Worm (Caenorhabditis elegans) whole organism, L3 larva: ENCODE data around the gene mbf-1.

Experiments used
- R02D3.7 ChIP-seq: fragments of 150-350 bp; optimal IDR thresholded peaks from 2 replicates; lab custom pipeline; 2014; ENCODE audit warnings: missing biosample characterization, missing genetic modification characterization
- ama-1 ChIP-seq: fragments of 150-350 bp; optimal IDR thresholded peaks from 2 replicates; lab custom pipeline; 2018
- ceh-16 ChIP-seq: sonication (generic microtip); optimal IDR thresholded peaks from 2 replicates; lab custom pipeline; 2017; ENCODE audit warnings: missing biosample characterization, missing genetic modification characterization
- ceh-82 ChIP-seq: fragments of 150-350 bp; optimal IDR thresholded peaks from 2 replicates; lab custom pipeline; 2014; ENCODE audit warnings: missing biosample characterization, missing genetic modification characterization
- ceh-9 ChIP-seq: sonication (generic microtip); optimal IDR thresholded peaks from 2 replicates; lab custom pipeline; 2018; ENCODE audit warnings: missing biosample characterization, missing genetic modification characterization
- daf-12 ChIP-seq: fragments of 150-350 bp; optimal IDR thresholded peaks from 2 replicates; lab custom pipeline; 2014; ENCODE audit warnings: missing biosample characterization, missing genetic modification reagents, missing genetic modification characterization
- egl-5 ChIP-seq: fragments of 150-350 bp; optimal IDR thresholded peaks from 2 replicates; lab custom pipeline; 2017; ENCODE audit warnings: missing biosample characterization, missing genetic modification reagents, missing genetic modification characterization, inconsistent platforms
- elt-1 ChIP-seq: fragments of 150-350 bp; optimal IDR thresholded peaks from 2 replicates; lab custom pipeline; 2014; ENCODE audit warnings: missing biosample characterization, missing genetic modification characterization
- elt-2 ChIP-seq: sonication (generic microtip); optimal IDR thresholded peaks from 2 replicates; lab custom pipeline; 2016; ENCODE audit warnings: missing genetic modification reagents, mild to moderate bottlenecking, missing genetic modification characterization, missing compliant biosample characterization
- elt-3 ChIP-seq, 3 experiments: fragments of 150-350 bp in 1 of 3; sonication (generic microtip) in 2 of 3; optimal IDR thresholded peaks; 2 replicates in 2 of 3; 4 replicates in 1 of 3; lab custom pipeline; 2014 to 2017; ENCODE audit warnings: missing biosample characterization in 3 of 3, missing genetic modification characterization in 3 of 3
- fkh-10 ChIP-seq: sonication (generic microtip); optimal IDR thresholded peaks from 2 replicates; lab custom pipeline; 2017; ENCODE audit warnings: missing biosample characterization, missing genetic modification reagents, missing genetic modification characterization
- fkh-2 ChIP-seq: fragments of 150-350 bp; optimal IDR thresholded peaks from 2 replicates; lab custom pipeline; 2014; ENCODE audit warnings: missing biosample characterization, missing genetic modification reagents, missing genetic modification characterization
- hmg-11 ChIP-seq: sonication (generic microtip); optimal IDR thresholded peaks from 2 replicates; lab custom pipeline; 2016; ENCODE audit warnings: missing genetic modification characterization, missing compliant biosample characterization
- jun-1 ChIP-seq: fragments of 150-350 bp; optimal IDR thresholded peaks from 2 replicates; lab custom pipeline; 2014; ENCODE audit warnings: missing biosample characterization, missing genetic modification reagents, missing genetic modification characterization
- lin-15B ChIP-seq: fragments of 150-350 bp; optimal IDR thresholded peaks from 2 replicates; lab custom pipeline; 2014; ENCODE audit warnings: missing biosample characterization, missing genetic modification characterization
- lin-39 ChIP-seq: fragments of 150-350 bp; optimal IDR thresholded peaks from 2 replicates; lab custom pipeline; 2018; ENCODE audit warnings: missing biosample characterization, missing genetic modification reagents, missing genetic modification characterization
- lsy-12 ChIP-seq: sonication (generic microtip); optimal IDR thresholded peaks from 2 replicates; lab custom pipeline; 2016; ENCODE audit warnings: mild to moderate bottlenecking, missing genetic modification characterization, missing compliant biosample characterization
- mml-1 ChIP-seq: fragments of 150-350 bp; sonication (generic microtip); optimal IDR thresholded peaks from 3 replicates; lab custom pipeline; 2014; ENCODE audit warnings: missing biosample characterization, missing genetic modification characterization
- nhr-11 ChIP-seq: fragments of 150-350 bp; optimal IDR thresholded peaks from 2 replicates; lab custom pipeline; 2014; ENCODE audit warnings: missing biosample characterization, missing genetic modification characterization
- nhr-12 ChIP-seq: fragments of 150-350 bp; optimal IDR thresholded peaks from 2 replicates; lab custom pipeline; 2014; ENCODE audit warnings: missing biosample characterization, missing genetic modification characterization
- nhr-237 ChIP-seq: fragments of 150-350 bp; optimal IDR thresholded peaks from 2 replicates; lab custom pipeline; 2014; ENCODE audit warnings: missing biosample characterization, missing genetic modification characterization
- nhr-25 ChIP-seq: sonication (generic microtip); optimal IDR thresholded peaks from 2 replicates; lab custom pipeline; 2017; ENCODE audit warnings: missing biosample characterization, missing genetic modification characterization
- nhr-28 ChIP-seq: fragments of 150-350 bp; optimal IDR thresholded peaks from 2 replicates; lab custom pipeline; 2014; ENCODE audit warnings: missing biosample characterization, missing genetic modification characterization
- nhr-43 ChIP-seq: sonication (generic microtip); optimal IDR thresholded peaks from 2 replicates; lab custom pipeline; 2016; ENCODE audit warnings: mild to moderate bottlenecking, missing genetic modification characterization, missing compliant biosample characterization; ENCODE audit not compliant: poor library complexity, severe bottlenecking
- nhr-77 ChIP-seq: fragments of 150-350 bp; optimal IDR thresholded peaks from 2 replicates; lab custom pipeline; 2014; ENCODE audit warnings: missing biosample characterization, missing genetic modification characterization
- pha-4 ChIP-seq: fragments of 150-350 bp; optimal IDR thresholded peaks from 2 replicates; lab custom pipeline; 2014; ENCODE audit warnings: missing biosample characterization, missing genetic modification reagents, missing genetic modification characterization
- pqm-1 ChIP-seq: fragments of 150-350 bp; optimal IDR thresholded peaks from 2 replicates; lab custom pipeline; 2017; ENCODE audit warnings: missing biosample characterization, missing genetic modification characterization, inconsistent platforms
- snpc-4 ChIP-seq: fragments of 150-350 bp; optimal IDR thresholded peaks from 2 replicates; lab custom pipeline; 2014; ENCODE audit warnings: missing biosample characterization, missing genetic modification characterization
- tbx-2 ChIP-seq: sonication (generic microtip); optimal IDR thresholded peaks from 2 replicates; lab custom pipeline; 2016; ENCODE audit warnings: mild to moderate bottlenecking, missing genetic modification characterization, missing compliant biosample characterization
- unc-39 ChIP-seq: sonication (generic microtip); optimal IDR thresholded peaks from 4 replicates; lab custom pipeline; 2017; ENCODE audit warnings: missing biosample characterization, missing genetic modification characterization
- unc-62 ChIP-seq: fragments of 150-350 bp; sonication (generic microtip); optimal IDR thresholded peaks from 4 replicates; lab custom pipeline; 2014; ENCODE audit warnings: missing biosample characterization, missing genetic modification reagents, missing genetic modification characterization
- zag-1 ChIP-seq: fragments of 150-350 bp; optimal IDR thresholded peaks from 2 replicates; lab custom pipeline; 2014; ENCODE audit warnings: missing biosample characterization, missing genetic modification characterization
- ztf-11 ChIP-seq: fragments of 150-350 bp; optimal IDR thresholded peaks from 2 replicates; lab custom pipeline; 2014; ENCODE audit warnings: missing biosample characterization, missing genetic modification characterization

The mbf-1 gene

DNA sequence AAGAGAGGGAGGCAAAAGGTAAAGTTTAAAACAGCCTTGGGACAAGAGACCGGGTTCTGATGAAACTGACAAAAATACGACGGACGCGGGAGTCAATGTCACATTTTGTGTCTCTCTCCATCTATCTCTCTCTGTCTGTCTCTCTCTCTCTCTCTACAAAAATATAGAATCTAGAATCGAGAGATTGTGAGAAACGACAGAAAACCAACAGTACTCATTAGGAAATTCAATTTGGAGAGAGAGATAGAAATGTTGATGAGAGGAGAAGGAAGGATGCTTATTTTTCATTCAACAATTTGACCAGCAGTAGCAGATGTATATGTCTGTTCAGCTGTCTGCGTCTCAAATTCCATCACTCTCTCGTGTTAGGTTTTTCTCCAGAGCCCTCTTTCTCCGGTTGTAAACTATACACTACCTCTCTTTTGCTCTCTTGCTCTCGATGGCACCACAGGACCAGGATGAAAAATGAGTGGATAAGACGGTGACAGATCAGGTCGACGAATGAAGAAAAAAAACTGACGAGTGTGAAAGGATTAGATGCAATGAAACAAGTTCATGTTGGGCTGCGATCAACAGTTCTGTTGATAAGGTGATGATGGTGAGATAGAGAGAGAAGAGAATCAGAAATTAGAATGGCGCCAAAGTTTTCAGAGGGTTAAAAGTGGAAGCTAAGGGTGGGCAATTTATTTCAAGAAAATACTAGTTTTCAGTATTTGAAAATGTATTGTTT is 9.6 kb upstream of the mbf-1 start (continued):
- TF ChIP-seq nhr-12 (tag; lab: Kevin White, UChicago), result no peak
- TF ChIP-seq daf-12 (tag; lab: Kevin White, UChicago), result no peak
- TF ChIP-seq nhr-77, result no peak
- no peak for TF ChIP-seq hmg-11
- TF ChIP-seq egl-5, result no peak
- TF ChIP-seq nhr-11 (tag; lab: Kevin White, UChicago), result no peak
- TF ChIP-seq ceh-16, result no peak
- TF ChIP-seq elt-2, result no peak
- no peak for TF ChIP-seq fkh-2 (tag; lab: Kevin White, UChicago)
- no peak for TF ChIP-seq ama-1 (lab: Kevin White, UChicago)
- no peak for TF ChIP-seq unc-39 (tag; lab: Kevin White, UChicago)
- TF ChIP-seq pqm-1 (tag; lab: Kevin White, UChicago), result no peak
- no peak for TF ChIP-seq ztf-11 (tag; lab: Kevin White, UChicago)
- TF ChIP-seq R02D3.7 (tag; lab: Kevin White, UChicago), result peak; percentile 26
- no peak for TF ChIP-seq zag-1 (tag; lab: Kevin White, UChicago)

- peak; percentile 46 for TF ChIP-seq jun-1
- TF ChIP-seq pqm-1 (tag; lab: Kevin White, UChicago), result peak; percentile 57
- no peak for TF ChIP-seq lsy-12 (tag; lab: Kevin White, UChicago)
- no peak for TF ChIP-seq mml-1 (tag; lab: Kevin White, UChicago)
- TF ChIP-seq ceh-82 (tag; lab: Kevin White, UChicago), result no peak
- TF ChIP-seq R02D3.7 (tag; lab: Kevin White, UChicago), result no peak
- peak; percentile 86 for TF ChIP-seq elt-2
- no peak for TF ChIP-seq nhr-28 (tag; lab: Kevin White, UChicago)
- no peak for TF ChIP-seq unc-62
- no peak for TF ChIP-seq nhr-237
- peak; percentile 44 for TF ChIP-seq pha-4 (tag; lab: Kevin White, UChicago)
Measured at ce11 chrIV:11489077-11489476, 8.9 kb upstream of the mbf-1 start.

DNA sequence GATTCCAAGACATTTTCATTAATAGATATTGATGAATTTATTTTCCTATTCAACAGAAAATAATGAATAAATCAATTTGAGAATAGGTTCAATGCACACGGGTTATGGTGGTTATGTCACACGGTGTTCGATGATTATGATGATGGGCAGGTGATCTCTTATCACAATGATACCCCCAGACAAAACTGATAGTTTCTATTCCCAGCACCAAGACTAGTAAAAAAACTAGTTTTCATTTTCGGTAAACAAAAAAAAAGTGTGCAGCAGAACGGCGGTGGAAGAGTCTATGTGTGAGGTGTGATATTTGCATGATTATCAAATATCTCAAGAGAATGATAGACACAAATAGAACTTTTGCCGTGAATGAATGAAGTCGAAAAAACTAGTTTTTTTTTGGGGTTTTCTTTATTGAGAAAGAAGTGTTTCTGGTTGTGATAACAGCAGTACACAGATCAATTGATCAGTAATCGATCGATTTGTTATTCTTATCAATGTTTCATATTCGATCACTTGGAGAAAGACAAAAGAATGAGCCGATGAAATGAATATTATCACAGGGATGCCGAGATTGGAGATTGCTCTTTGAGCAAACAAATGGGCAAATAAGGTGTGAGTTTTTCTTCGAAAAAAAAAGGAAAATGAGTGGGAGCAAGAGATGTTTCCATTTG is 7.9 kb upstream of the mbf-1 start:
- peak; percentile 55 for TF ChIP-seq pqm-1 (tag; lab: Kevin White, UChicago)
- TF ChIP-seq nhr-77, result no peak
- TF ChIP-seq ceh-82 (tag; lab: Kevin White, UChicago), result no peak
- no peak for TF ChIP-seq nhr-11 (tag; lab: Kevin White, UChicago)
- peak in 1 of 3 experiments; percentile 82 for TF ChIP-seq elt-3 (tag; optimal IDR thresholded peaks at IDR 0.05; lab: Kevin White, UChicago)
- TF ChIP-seq R02D3.7 (tag; lab: Kevin White, UChicago), result no peak
- TF ChIP-seq snpc-4, result no peak
- TF ChIP-seq nhr-12 (tag; lab: Kevin White, UChicago), result no peak
- no peak for TF ChIP-seq ceh-16
- no peak for TF ChIP-seq fkh-2 (tag; lab: Kevin White, UChicago)
- TF ChIP-seq nhr-43 (tag; lab: Kevin White, UChicago), result peak; percentile 19
- no peak for TF ChIP-seq ceh-9 (tag; lab: Kevin White, UChicago)
- TF ChIP-seq mml-1 (tag; lab: Kevin White, UChicago), result no peak
- TF ChIP-seq fkh-10, result no peak
- TF ChIP-seq zag-1 (tag; lab: Kevin White, UChicago), result no peak
- TF ChIP-seq elt-1, result no peak
- no peak for TF ChIP-seq lin-15B (tag; lab: Kevin White, UChicago)
- TF ChIP-seq elt-2, result peak; percentile 67
- TF ChIP-seq nhr-25 (tag; lab: Kevin White, UChicago), result no peak
- no peak for TF ChIP-seq pha-4 (tag; lab: Kevin White, UChicago)

- peak; percentile 5 for TF ChIP-seq hmg-11
- TF ChIP-seq tbx-2, result no peak
Measured at ce11 chrIV:11486859-11487258, 6.7 kb upstream of the mbf-1 start.

ce11 chrIV:11479095-11479494 is 1.1 kb downstream of the mbf-1 start, which contains the start of gene catp-8:
Gene catp-8 (minus strand): TSS chrIV:11479251.
- TF ChIP-seq lin-39 (tag; lab: Kevin White, UChicago), result no peak
- TF ChIP-seq ama-1 (lab: Kevin White, UChicago), result peak; percentile 73
